Fruit fly (Drosophila melanogaster): ENCODE measurements around the gene Ugt36D1.

Gene Ugt36D1

dm6 chr2L:18864981-18865380 is 41.6 kb downstream of the Ugt36D1 start:
- no peak for TF ChIP-seq CG17801 (GFP tag; optimal IDR thresholded peaks at IDR 0.05; ENCODE audit: partially characterized antibody)

DNA sequence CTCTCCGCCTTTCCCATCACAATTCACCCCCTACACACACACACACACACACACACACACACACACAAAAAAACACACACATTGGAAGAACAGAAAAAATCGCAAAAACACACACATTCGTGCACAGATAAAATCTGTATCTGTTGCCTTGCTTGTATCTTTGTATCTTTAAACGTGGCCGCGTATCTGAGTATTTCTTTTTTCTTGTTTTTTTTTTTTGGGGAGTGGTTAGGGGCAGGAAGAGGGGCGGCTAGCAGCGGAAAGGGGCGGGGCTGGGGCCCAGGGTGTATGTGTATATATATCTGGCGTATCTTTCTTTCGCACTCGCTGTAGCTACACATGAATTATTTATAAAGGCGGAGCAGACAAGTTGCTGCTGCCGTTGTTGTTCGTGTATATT is 43.2 kb downstream of the Ugt36D1 start:
- TF ChIP-seq CG17801 (GFP tag; optimal IDR thresholded peaks at IDR 0.05; ENCODE audit: partially characterized antibody), result no peak

DNA sequence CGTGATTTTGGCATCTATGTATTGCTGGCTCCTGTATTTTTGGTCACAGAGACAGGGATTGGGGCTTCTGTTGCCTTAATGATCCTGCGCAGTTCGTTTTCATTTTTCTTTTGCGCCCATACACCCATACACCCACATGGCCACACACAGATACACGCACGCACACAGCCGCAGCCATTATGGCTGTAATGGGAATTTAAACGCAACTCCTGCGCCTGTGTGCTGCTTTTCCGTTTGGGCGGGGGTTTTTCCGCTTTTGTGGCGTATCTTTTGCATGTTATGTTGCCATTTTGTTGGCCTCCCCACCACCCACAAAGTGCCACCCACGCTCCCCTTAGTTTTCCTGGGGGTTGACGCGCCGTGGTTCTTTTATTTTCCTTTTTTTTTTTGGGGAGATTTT is 44.5 kb downstream of the Ugt36D1 start:
- TF ChIP-seq CG17801 (GFP tag; optimal IDR thresholded peaks at IDR 0.05; ENCODE audit: partially characterized antibody), result no peak

dm6 chr2L:18871822-18872221 is 48.5 kb downstream of the Ugt36D1 start:
- no peak for TF ChIP-seq CG17801 (GFP tag; optimal IDR thresholded peaks at IDR 0.05; ENCODE audit: partially characterized antibody)

dm6 chr2L:18875213-18875612 is 51.9 kb downstream of the Ugt36D1 start:
- TF ChIP-seq CG17801 (GFP tag; optimal IDR thresholded peaks at IDR 0.05; ENCODE audit: partially characterized antibody), result no peak

All from ovary, adult (tissue).